Fruit fly (Drosophila melanogaster): Measurements from ENCODE around the gene Wnt6.

Wnt6 gene

DNA sequence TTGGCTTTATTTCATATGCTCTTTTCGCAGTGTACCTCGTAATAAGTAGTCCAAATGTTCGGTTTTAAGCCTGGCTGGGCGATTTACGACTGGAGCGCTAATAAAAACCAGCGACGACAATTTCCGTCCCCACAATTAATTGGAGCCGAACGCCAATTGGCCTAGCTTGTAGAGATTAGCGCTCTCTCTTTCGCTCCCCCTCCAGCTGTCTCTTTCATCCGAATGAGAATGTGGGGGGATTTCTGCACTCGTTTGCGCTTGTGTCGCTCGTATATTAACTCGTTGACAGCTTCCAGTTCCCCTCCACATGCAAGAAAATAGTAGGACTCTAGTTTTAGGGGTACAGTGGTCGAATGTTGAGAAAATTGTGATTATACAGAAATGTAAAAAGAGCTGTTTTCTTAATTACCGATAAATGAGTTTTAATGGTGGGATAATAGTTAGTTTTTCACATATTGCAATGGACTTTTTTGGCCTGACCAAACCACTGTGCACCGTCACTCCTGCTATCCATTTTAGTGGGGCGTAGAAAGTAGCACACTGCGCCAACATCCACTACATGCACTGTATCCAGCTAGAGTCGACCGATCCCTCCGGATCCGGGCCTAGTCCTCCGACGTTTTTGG is 20.2 kb upstream of the Wnt6 start (continued):
- TF ChIP-seq Ets96B (tag; optimal IDR thresholded peaks at IDR 0.05) (peak; percentile 85), CG34406 (GFP tag; optimal IDR thresholded peaks at IDR 0.05) (peak; percentile 38), Eip78C (GFP tag) (peak; percentile 95), CG8319 (GFP tag; optimal IDR thresholded peaks at IDR 0.05) (no peak), dsx (GFP tag; optimal IDR thresholded peaks at IDR 0.05; ENCODE audit: poor library complexity, severe bottlenecking) (peak; percentile 70), esn (GFP tag; optimal IDR thresholded peaks at IDR 0.05) (peak; percentile 14), salr (GFP tag; optimal IDR thresholded peaks at IDR 0.05) (peak; percentile 74 to 84), CG32006 (GFP tag; optimal IDR thresholded peaks at IDR 0.05) (peak; percentile 90), dac (GFP tag; optimal IDR thresholded peaks at IDR 0.05) (peak; percentile 80), CG6854 (GFP tag; optimal IDR thresholded peaks at IDR 0.05) (no peak), Eip93F (GFP tag; optimal IDR thresholded peaks at IDR 0.05) (no peak), CG31627 (GFP tag; optimal IDR thresholded peaks at IDR 0.05) (no peak), CG4318 (GFP tag; optimal IDR thresholded peaks at IDR 0.05) (peak; percentile 73), spab (GFP tag; optimal IDR thresholded peaks at IDR 0.05) (peak; percentile 75), CG6163 (GFP tag; IDR thresholded peaks at IDR 0.05) (peak; percentile 93), Hr4 (GFP tag; optimal IDR thresholded peaks at IDR 0.05) (peak; percentile 90), Hr38 (GFP tag; optimal IDR thresholded peaks at IDR 0.05) (peak; percentile 55), OdsH (GFP tag; optimal IDR thresholded peaks at IDR 0.05) (peak; percentile 73), CG6792 (GFP tag; optimal IDR thresholded peaks at IDR 0.05) (peak; percentile 46), lz (GFP tag; optimal IDR thresholded peaks at IDR 0.05) (no peak), CG9139 (GFP tag; optimal IDR thresholded peaks at IDR 0.05) (peak; percentile 61), fd59A (GFP tag; optimal IDR thresholded peaks at IDR 0.05) (peak; percentile 77), fkh (GFP tag; optimal IDR thresholded peaks at IDR 0.05) (no peak), topi (GFP tag; optimal IDR thresholded peaks at IDR 0.05) (peak; percentile 27), svp (GFP tag) (no peak), Hr39 (GFP tag; optimal IDR thresholded peaks at IDR 0.05) (no peak), CG11762 (GFP tag; optimal IDR thresholded peaks at IDR 0.05; ENCODE audit: insufficient read depth) (peak; percentile 57), CG1621 (tag; optimal IDR thresholded peaks at IDR 0.05) (peak; percentile 85), Sox102F (GFP tag; optimal IDR thresholded peaks at IDR 0.05) (no peak), achi (GFP tag; optimal IDR thresholded peaks at IDR 0.05) (peak; percentile 81), Eip75B (GFP tag; optimal IDR thresholded peaks at IDR 0.05) (peak; percentile 75), CG6276 (GFP tag; optimal IDR thresholded peaks at IDR 0.05) (peak; percentile 83), CG11294 (GFP tag; IDR thresholded peaks at IDR 0.05) (peak; percentile 81), Lpt (GFP tag; optimal IDR thresholded peaks at IDR 0.05) (peak; percentile 78), CG8119 (GFP tag; IDR thresholded peaks at IDR 0.05) (peak; percentile 92), pdm3 (GFP tag; optimal IDR thresholded peaks at IDR 0.05) (peak; percentile 79), CG11902 (GFP tag; optimal IDR thresholded peaks at IDR 0.05) (no peak), fd85E (GFP tag; optimal IDR thresholded peaks at IDR 0.05) (no peak)

DNA sequence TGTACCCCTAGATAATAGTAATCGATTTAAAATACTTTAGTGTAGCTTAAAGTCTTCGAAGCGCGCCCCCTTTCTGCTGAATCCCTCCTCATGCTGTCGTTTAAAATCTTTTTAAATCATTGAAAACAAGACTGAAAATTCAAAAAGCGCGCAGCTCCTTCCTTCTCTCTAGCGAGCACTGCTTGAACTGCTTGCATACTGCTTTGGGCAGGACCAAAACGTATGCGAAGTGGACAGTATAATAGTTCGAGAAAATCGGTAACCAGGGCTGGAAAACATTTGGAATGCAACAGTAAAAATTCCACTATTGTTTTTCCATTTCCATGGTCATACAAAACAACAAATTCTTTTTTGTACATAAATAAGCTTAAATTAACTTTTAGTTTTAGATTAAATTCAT is 18.0 kb upstream of the Wnt6 start:
- TF ChIP-seq Eip78C (GFP tag) (peak; percentile 36), Blimp-1 (GFP tag; optimal IDR thresholded peaks at IDR 0.05) (no peak)

DNA sequence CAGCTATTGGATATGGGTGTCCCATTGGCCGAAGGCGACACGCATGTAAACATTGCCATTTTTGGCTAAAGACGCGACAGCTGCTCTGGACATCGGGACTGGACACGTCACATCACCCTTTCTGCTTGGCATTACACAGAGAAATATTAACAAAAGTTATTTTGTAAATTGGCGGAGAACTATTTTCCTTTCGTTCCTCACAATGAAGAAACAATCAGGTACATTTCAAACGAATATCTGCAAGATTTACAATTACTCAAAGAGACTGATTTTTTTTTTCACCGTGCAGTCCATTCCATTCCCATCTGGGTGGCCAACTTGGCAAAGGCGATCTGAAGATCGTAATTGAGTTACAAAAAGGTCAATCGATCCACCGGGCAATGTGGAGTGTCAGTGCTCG is 14.2 kb upstream of the Wnt6 start:
- TF ChIP-seq CG6276 (GFP tag; optimal IDR thresholded peaks at IDR 0.05) (no peak), CG6792 (GFP tag; optimal IDR thresholded peaks at IDR 0.05) (peak; percentile 20), Sox15 (GFP tag; optimal IDR thresholded peaks at IDR 0.05) (no peak), CG32006 (GFP tag; optimal IDR thresholded peaks at IDR 0.05) (no peak), Gug (GFP tag; IDR thresholded peaks at IDR 0.05) (no peak), Eip78C (GFP tag) (peak; percentile 80), CG4318 (GFP tag; optimal IDR thresholded peaks at IDR 0.05) (no peak), CG10631 (GFP tag; optimal IDR thresholded peaks at IDR 0.05) (peak; percentile 37), lz (GFP tag; optimal IDR thresholded peaks at IDR 0.05) (no peak), CG34406 (GFP tag; optimal IDR thresholded peaks at IDR 0.05) (peak; percentile 24), Hr39 (GFP tag; optimal IDR thresholded peaks at IDR 0.05) (peak; percentile 52), CG10669 (GFP tag; optimal IDR thresholded peaks at IDR 0.05) (peak; percentile 3), CG7368 (GFP tag; optimal IDR thresholded peaks at IDR 0.05) (peak; percentile 3), topi (GFP tag; optimal IDR thresholded peaks at IDR 0.05) (peak; percentile 24), CG31627 (GFP tag; optimal IDR thresholded peaks at IDR 0.05) (peak; percentile 25), fd59A (GFP tag; optimal IDR thresholded peaks at IDR 0.05) (peak; percentile 0), Eip93F (GFP tag; optimal IDR thresholded peaks at IDR 0.05) (no peak), esn (GFP tag; optimal IDR thresholded peaks at IDR 0.05) (peak; percentile 20), acj6 (GFP tag; optimal IDR thresholded peaks at IDR 0.05) (peak; percentile 41), achi (GFP tag; optimal IDR thresholded peaks at IDR 0.05) (peak; percentile 10), OdsH (GFP tag; optimal IDR thresholded peaks at IDR 0.05) (peak; percentile 46), Met (GFP tag; optimal IDR thresholded peaks at IDR 0.05) (peak; percentile 37), CG11902 (GFP tag; optimal IDR thresholded peaks at IDR 0.05) (peak; percentile 13), cyc (GFP tag; optimal IDR thresholded peaks at IDR 0.05) (peak; percentile 39), CG6163 (GFP tag; IDR thresholded peaks at IDR 0.05) (peak; percentile 44; the same call in 1 of the 3 replicates)
